Fruit fly (Drosophila melanogaster) whole organism, embryonic: ENCODE data around the gene Inx3.

Experiments used
- ATbp ChIP-seq: fragments of 200-800 bp; sonication (Bioruptor generic); optimal IDR thresholded peaks from 2 replicates; lab custom pipeline; 2017; ENCODE audit warnings: missing biosample characterization, mild to moderate bottlenecking, missing genetic modification characterization, missing genetic modification reagents
- Aef1 ChIP-seq: fragments of 200-800 bp; sonication (Bioruptor generic); IDR thresholded peaks from 3 replicates; pipeline ENCODE4 v1.3.6; 2022; ENCODE audit warnings: missing biosample characterization, missing genetic modification characterization
- CG1024 ChIP-seq: fragments of 200-800 bp; sonication (Bioruptor generic); IDR thresholded peaks from 2 replicates; pipeline ENCODE4 v1.3.6; 2022; ENCODE audit warnings: missing biosample characterization, missing genetic modification characterization
- CG10431 ChIP-seq: fragments of 200-800 bp; sonication (Bioruptor generic); optimal IDR thresholded peaks from 3 replicates; lab custom pipeline; 2018; ENCODE audit warnings: missing biosample characterization, mild to moderate bottlenecking, missing genetic modification characterization
- CG10654 ChIP-seq: fragments of 200-800 bp; sonication (Bioruptor generic); optimal IDR thresholded peaks from 2 replicates; lab custom pipeline; 2016; ENCODE audit warnings: missing biosample characterization, missing genetic modification characterization
- CG11695 ChIP-seq: fragments of 200-800 bp; sonication (Bioruptor generic); IDR thresholded peaks from 3 replicates; pipeline ENCODE4 v1.3.6; 2022; ENCODE audit warnings: missing biosample characterization, missing genetic modification characterization
- CG12769 ChIP-seq: fragments of 200-800 bp; sonication (Bioruptor generic); optimal IDR thresholded peaks from 2 replicates; lab custom pipeline; 2019; ENCODE audit warnings: missing biosample characterization, mild to moderate bottlenecking, missing genetic modification characterization, moderate library complexity
- CG12942 ChIP-seq: fragments of 200-800 bp; sonication (Bioruptor generic); optimal IDR thresholded peaks from 3 replicates; lab custom pipeline; 2016; ENCODE audit warnings: missing biosample characterization, missing genetic modification characterization
- CG13424 ChIP-seq: fragments of 200-800 bp; sonication (Bioruptor generic); optimal IDR thresholded peaks from 2 replicates; lab custom pipeline; 2019; ENCODE audit warnings: missing biosample characterization, mild to moderate bottlenecking, missing genetic modification characterization, moderate library complexity
- CG13775 ChIP-seq: fragments of 200-800 bp; sonication (Bioruptor generic); optimal IDR thresholded peaks from 3 replicates; lab custom pipeline; 2017; ENCODE audit warnings: missing biosample characterization, mild to moderate bottlenecking, missing genetic modification characterization
- CG15696 ChIP-seq: fragments of 200-800 bp; sonication (Bioruptor generic); optimal IDR thresholded peaks from 2 replicates; lab custom pipeline; 2019; ENCODE audit warnings: missing biosample characterization, mild to moderate bottlenecking, missing genetic modification characterization, moderate library complexity
- CG16815 ChIP-seq: fragments of 200-800 bp; sonication (Bioruptor generic); optimal IDR thresholded peaks from 3 replicates; lab custom pipeline; 2017; ENCODE audit warnings: missing biosample characterization, mild to moderate bottlenecking, missing genetic modification characterization
- CG2116 ChIP-seq: fragments of 200-800 bp; sonication (Bioruptor generic); optimal IDR thresholded peaks from 3 replicates; lab custom pipeline; 2018; ENCODE audit warnings: missing biosample characterization, mild to moderate bottlenecking, missing genetic modification characterization
- CG31224 ChIP-seq: fragments of 200-800 bp; sonication (Bioruptor generic); IDR thresholded peaks from 2 replicates; pipeline ENCODE4 v1.3.6; 2022; ENCODE audit warnings: missing biosample characterization, missing genetic modification characterization
- CG34376 ChIP-seq: fragments of 200-800 bp; sonication (Bioruptor generic); optimal IDR thresholded peaks from 2 replicates; lab custom pipeline; 2018; ENCODE audit warnings: missing biosample characterization, mild to moderate bottlenecking, missing genetic modification characterization
- CG3838 ChIP-seq: fragments of 200-800 bp; sonication (Bioruptor generic); optimal IDR thresholded peaks from 3 replicates; lab custom pipeline; 2016; ENCODE audit warnings: missing biosample characterization, missing genetic modification characterization
- CG4282 ChIP-seq: fragments of 200-800 bp; sonication (Bioruptor generic); optimal IDR thresholded peaks from 2 replicates; lab custom pipeline; 2016; ENCODE audit warnings: missing biosample characterization, missing genetic modification characterization
- CG4730 ChIP-seq: fragments of 200-800 bp; sonication (Bioruptor generic); IDR thresholded peaks from 2 replicates; pipeline ENCODE4 v1.3.6; 2022; ENCODE audit warnings: missing biosample characterization, missing genetic modification characterization
- CG7745 ChIP-seq: fragments of 200-800 bp; sonication (Bioruptor generic); optimal IDR thresholded peaks from 2 replicates; lab custom pipeline; 2018; ENCODE audit warnings: missing biosample characterization, mild to moderate bottlenecking, missing genetic modification characterization, moderate library complexity
- CG7987 ChIP-seq: fragments of 200-800 bp; sonication (Bioruptor generic); optimal IDR thresholded peaks from 2 replicates; lab custom pipeline; 2018; ENCODE audit warnings: missing biosample characterization, mild to moderate bottlenecking, missing genetic modification characterization, moderate library complexity
- CG8388 ChIP-seq: fragments of 200-800 bp; sonication (Bioruptor generic); optimal IDR thresholded peaks from 2 replicates; lab custom pipeline; 2019; ENCODE audit warnings: missing biosample characterization, mild to moderate bottlenecking, missing genetic modification characterization, moderate library complexity
- CG9609 ChIP-seq: fragments of 200-800 bp; sonication (Bioruptor generic); optimal IDR thresholded peaks from 3 replicates; lab custom pipeline; 2016; ENCODE audit warnings: missing biosample characterization, missing genetic modification characterization
- CG9797 ChIP-seq: fragments of 200-800 bp; sonication (Bioruptor generic); optimal IDR thresholded peaks from 3 replicates; lab custom pipeline; 2018; ENCODE audit warnings: missing biosample characterization, mild to moderate bottlenecking, missing genetic modification characterization
- Fer1 ChIP-seq: fragments of 200-800 bp; sonication (Bioruptor generic); optimal IDR thresholded peaks from 2 replicates; lab custom pipeline; 2017; ENCODE audit warnings: missing biosample characterization, mild to moderate bottlenecking, missing genetic modification characterization
- Jarid2 ChIP-seq: fragments of 200-800 bp; sonication (Bioruptor generic); optimal IDR thresholded peaks from 3 replicates; lab custom pipeline; 2017; ENCODE audit warnings: mild to moderate bottlenecking, missing biosample characterization, missing genetic modification reagents, missing genetic modification characterization
- Meics ChIP-seq: fragments of 200-800 bp; sonication (Bioruptor generic); optimal IDR thresholded peaks from 2 replicates; lab custom pipeline; 2017; ENCODE audit warnings: missing biosample characterization, mild to moderate bottlenecking, missing genetic modification characterization
- NK7.1 ChIP-seq: fragments of 200-800 bp; sonication (Bioruptor generic); optimal IDR thresholded peaks from 3 replicates; lab custom pipeline; 2016; ENCODE audit warnings: missing biosample characterization, missing genetic modification characterization
- Opbp ChIP-seq: fragments of 200-800 bp; sonication (Bioruptor generic); IDR thresholded peaks from 3 replicates; pipeline ENCODE4 v1.3.6; 2022; ENCODE audit warnings: missing biosample characterization, missing genetic modification characterization; ENCODE audit not compliant: partially characterized antibody
- Ravus ChIP-seq: fragments of 200-800 bp; sonication (Bioruptor generic); IDR thresholded peaks from 2 replicates; pipeline ENCODE4 v1.3.6; 2022; ENCODE audit warnings: missing biosample characterization, missing genetic modification characterization
- Taf1 ChIP-seq: fragments of 200-800 bp; sonication (Bioruptor generic); IDR thresholded peaks from 2 replicates; pipeline ENCODE4 v1.3.6; 2022; ENCODE audit warnings: missing biosample characterization, missing genetic modification characterization
- bbx ChIP-seq: fragments of 200-800 bp; sonication (Bioruptor generic); IDR thresholded peaks from 2 replicates; pipeline ENCODE4 v1.3.6; 2022; ENCODE audit warnings: missing biosample characterization, missing genetic modification characterization; ENCODE audit not compliant: partially characterized antibody
- cg ChIP-seq: fragments of 200-800 bp; sonication (Bioruptor generic); optimal IDR thresholded peaks from 3 replicates; lab custom pipeline; 2019; ENCODE audit warnings: missing biosample characterization, mild to moderate bottlenecking, missing genetic modification characterization, moderate library complexity
- chif ChIP-seq, 2 experiments: fragments of 200-800 bp; sonication (Bioruptor generic); optimal IDR thresholded peaks; 3 replicates each; lab custom pipeline; 2016; ENCODE audit warnings: missing biosample characterization in 2 of 2, missing genetic modification characterization in 2 of 2
- corto ChIP-seq: fragments of 200-800 bp; sonication (Bioruptor generic); optimal IDR thresholded peaks from 2 replicates; lab custom pipeline; 2016; ENCODE audit warnings: missing biosample characterization, mild to moderate bottlenecking, missing genetic modification characterization, moderate library complexity
- crc ChIP-seq: fragments of 200-800 bp; sonication (Bioruptor generic); optimal IDR thresholded peaks from 2 replicates; lab custom pipeline; 2016; ENCODE audit warnings: missing biosample characterization, missing genetic modification characterization
- danr ChIP-seq: fragments of 200-800 bp; sonication (Bioruptor generic); IDR thresholded peaks from 2 replicates; pipeline ENCODE4 v1.3.6; 2022; ENCODE audit warnings: missing biosample characterization, missing genetic modification characterization
- dm ChIP-seq: fragments of 200-800 bp; sonication (Bioruptor generic); optimal IDR thresholded peaks from 3 replicates; lab custom pipeline; 2016; ENCODE audit warnings: missing biosample characterization, missing genetic modification characterization
- eve ChIP-seq, 2 experiments: fragments of >200 bp; optimal IDR thresholded peaks; 2 replicates each; lab custom pipeline; 2017; ENCODE audit warnings: missing biosample characterization in 2 of 2, missing genetic modification characterization in 2 of 2
- fu2 ChIP-seq: fragments of 200-800 bp; sonication (Bioruptor generic); optimal IDR thresholded peaks from 2 replicates; lab custom pipeline; 2016; ENCODE audit warnings: missing biosample characterization, missing genetic modification characterization
- gt ChIP-seq: fragments of 200-800 bp; sonication (Bioruptor generic); IDR thresholded peaks from 2 replicates; pipeline ENCODE4 v1.3.6; 2022; ENCODE audit warnings: missing biosample characterization, missing genetic modification characterization
- ham ChIP-seq: fragments of 200-800 bp; sonication (Bioruptor generic); IDR thresholded peaks from 2 replicates; pipeline ENCODE4 v1.3.6; 2022; ENCODE audit warnings: missing biosample characterization, missing genetic modification characterization
- hkb ChIP-seq, 2 experiments: fragments of 200-800 bp in 1 of 2; fragments of >200 bp in 1 of 2; sonication (Bioruptor generic) in 1 of 2; IDR thresholded peaks in 1 of 2; optimal IDR thresholded peaks in 1 of 2; 2 replicates each; pipeline versions ENCODE4 v1.3.6 to Lab custom; 2017 to 2022; ENCODE audit warnings: missing biosample characterization in 1 of 2, missing genetic modification characterization in 1 of 2
- ind ChIP-seq: fragments of 200-800 bp; sonication (Bioruptor generic); optimal IDR thresholded peaks from 3 replicates; lab custom pipeline; 2016; ENCODE audit warnings: missing biosample characterization, missing genetic modification characterization
- jumu ChIP-seq: fragments of 200-800 bp; sonication (Bioruptor generic); optimal IDR thresholded peaks from 3 replicates; lab custom pipeline; 2016; ENCODE audit warnings: missing biosample characterization, missing genetic modification characterization
- lab ChIP-seq: fragments of 200-800 bp; sonication (Bioruptor generic); optimal IDR thresholded peaks from 3 replicates; lab custom pipeline; 2017; ENCODE audit warnings: missing biosample characterization, missing genetic modification characterization, mild to moderate bottlenecking, moderate library complexity, missing genetic modification reagents
- pfk ChIP-seq: fragments of 200-800 bp; sonication (Bioruptor generic); optimal IDR thresholded peaks from 2 replicates; lab custom pipeline; 2018; ENCODE audit warnings: missing biosample characterization, mild to moderate bottlenecking, missing genetic modification characterization, moderate library complexity
- ssp ChIP-seq: fragments of 200-800 bp; sonication (Bioruptor generic); IDR thresholded peaks from 2 replicates; pipeline ENCODE4 v1.3.6; 2022; ENCODE audit warnings: missing biosample characterization, missing genetic modification characterization
- trem ChIP-seq: fragments of 200-800 bp; optimal IDR thresholded peaks from 3 replicates; lab custom pipeline; 2019; ENCODE audit warnings: missing biosample characterization, mild to moderate bottlenecking, missing genetic modification characterization, moderate library complexity

Inx3 gene

DNA sequence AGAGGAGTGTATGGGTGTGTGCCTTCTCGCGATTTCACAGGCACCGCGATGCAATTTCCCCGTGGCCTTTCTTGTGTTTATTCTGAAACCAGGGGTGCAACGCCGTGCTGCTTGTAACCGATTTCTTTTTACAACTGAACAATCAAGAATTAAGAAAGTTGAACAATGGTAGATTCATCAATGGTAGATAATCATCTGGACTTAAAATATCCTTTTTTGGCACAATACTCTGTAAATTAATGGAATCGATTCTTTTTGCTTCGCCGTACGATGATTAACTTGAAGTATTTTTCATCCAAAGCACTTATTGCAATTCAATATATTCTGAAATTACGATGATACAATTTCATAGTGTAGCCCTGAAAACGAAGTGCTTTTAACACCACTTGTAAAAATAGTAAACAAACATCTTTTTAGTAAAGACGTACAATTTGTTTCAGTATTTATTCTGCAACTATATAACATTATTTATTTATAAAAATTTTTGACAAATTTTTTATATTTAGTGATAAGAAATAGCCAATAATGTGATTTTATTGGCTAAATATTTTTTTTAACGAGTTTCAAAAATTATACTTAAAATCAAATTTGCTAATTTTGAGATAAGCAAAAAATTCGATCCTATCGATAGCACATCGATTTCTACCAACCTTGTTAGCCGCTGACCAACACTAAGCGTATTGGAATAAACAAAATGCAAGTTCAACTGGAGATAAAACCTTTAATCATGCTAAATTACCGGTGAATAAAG is 39.6 kb downstream of the Inx3 start, which contains the start of the genes CG1523 and CG1647 (continued):
- no peak for TF ChIP-seq eve (GFP tag; optimal IDR thresholded peaks at IDR 0.05; lab: Kevin White, UChicago)
- TF ChIP-seq ssp (GFP tag; lab: Robert Waterston, UW) = peak; percentile 38; the same call in 1 of the 2 replicates
- TF ChIP-seq Fer1 (GFP tag; lab: Kevin White, UChicago) = peak; percentile 59
- TF ChIP-seq CG10431 (GFP tag; lab: Kevin White, UChicago) = no peak
- TF ChIP-seq CG7987 (GFP tag; lab: Kevin White, UChicago) = no peak
- TF ChIP-seq CG16815 = peak; percentile 47
- no peak for TF ChIP-seq CG4730 (GFP tag; lab: Robert Waterston, UW)
- TF ChIP-seq CG13424 (tag; lab: Kevin White, UChicago) = peak; percentile 82
- TF ChIP-seq CG10654 = peak; percentile 52
- TF ChIP-seq CG15696 = peak; percentile 85
- no peak for TF ChIP-seq CG12769 (tag; lab: Kevin White, UChicago)
- TF ChIP-seq gt (GFP tag; lab: Robert Waterston, UW) = peak; percentile 46; the same call in 1 of the 2 replicates
- peak; percentile 55 for TF ChIP-seq CG2116
- TF ChIP-seq CG9609 (GFP tag; lab: Kevin White, UChicago) = peak; percentile 62
- TF ChIP-seq lab (GFP tag; lab: Kevin White, UChicago) = no peak
- peak; percentile 10 for TF ChIP-seq CG34376 (GFP tag; lab: Kevin White, UChicago)
- peak; percentile 26; the same call in 1 of the 2 replicates for TF ChIP-seq danr (GFP tag; lab: Robert Waterston, UW)
- peak; percentile 15; the same call in 1 of the 2 replicates for TF ChIP-seq CG31224 (GFP tag; lab: Robert Waterston, UW)
- TF ChIP-seq corto (GFP tag; lab: Kevin White, UChicago) = no peak
- TF ChIP-seq Meics (GFP tag; lab: Kevin White, UChicago) = no peak
- peak; percentile 57 for TF ChIP-seq CG8388 (GFP tag; lab: Kevin White, UChicago)
- peak; percentile 70 for TF ChIP-seq fu2
- TF ChIP-seq hkb (optimal IDR thresholded peaks at IDR 0.05; lab: Kevin White, UChicago) = no peak
- 0 out of 2 replicates have a peak, but pooled peaks have one; percentile 40 for TF ChIP-seq hkb (GFP tag; IDR thresholded peaks at IDR 0.05; lab: Robert Waterston, UW)
- no peak for TF ChIP-seq CG1024 (GFP tag; lab: Robert Waterston, UW)
- TF ChIP-seq dm = no peak
- TF ChIP-seq crc (GFP tag; lab: Kevin White, UChicago) = peak; percentile 44
- peak; percentile 60 for TF ChIP-seq ind (GFP tag; lab: Kevin White, UChicago)
- TF ChIP-seq CG3838 (GFP tag; lab: Kevin White, UChicago) = no peak
- no peak for TF ChIP-seq CG7745 (tag; lab: Kevin White, UChicago)
- no peak for TF ChIP-seq ham (GFP tag; lab: Robert Waterston, UW)
- peak; percentile 10 to 61 for TF ChIP-seq chif (GFP tag; optimal IDR thresholded peaks at IDR 0.05; lab: Kevin White, UChicago)
- TF ChIP-seq CG12942 (GFP tag; lab: Kevin White, UChicago) = peak; percentile 45
- no peak for TF ChIP-seq CG9797
- no peak for TF ChIP-seq CG4282 (GFP tag; lab: Kevin White, UChicago)
- no peak for TF ChIP-seq Taf1
- no peak for TF ChIP-seq cg (GFP tag; lab: Kevin White, UChicago)
- TF ChIP-seq NK7.1 (GFP tag; lab: Kevin White, UChicago) = no peak
- TF ChIP-seq bbx (GFP tag; lab: Robert Waterston, UW) = peak; percentile 33; the same call in 1 of the 2 replicates
- peak; percentile 37 for TF ChIP-seq ATbp
- TF ChIP-seq trem = peak; percentile 11
- no peak for TF ChIP-seq pfk (GFP tag; lab: Kevin White, UChicago)
- TF ChIP-seq Ravus (GFP tag; lab: Robert Waterston, UW) = no peak
- TF ChIP-seq CG13775 (GFP tag; lab: Kevin White, UChicago) = peak; percentile 79
- peak; percentile 58 for TF ChIP-seq jumu (GFP tag; lab: Kevin White, UChicago)
- peak; percentile 38; the same call in 1 of the 3 replicates for TF ChIP-seq CG11695 (GFP tag; lab: Robert Waterston, UW)
- TF ChIP-seq Jarid2 = no peak
- peak; percentile 42; the same call in 2 of the 3 replicates for TF ChIP-seq Aef1 (GFP tag; lab: Robert Waterston, UW)
- peak; percentile 60; the same call in 1 of the 3 replicates for TF ChIP-seq Opbp (GFP tag; lab: Robert Waterston, UW)
